Worm (Caenorhabditis elegans) whole organism, dauer: ENCODE measurements around the gene dsl-4.

Source experiments
- unc-62 ChIP-seq: sonication (generic microtip); optimal IDR thresholded peaks from 2 replicates; lab custom pipeline; 2017; ENCODE audit warnings: missing biosample characterization, missing genetic modification reagents, missing genetic modification characterization

Gene dsl-4

DNA sequence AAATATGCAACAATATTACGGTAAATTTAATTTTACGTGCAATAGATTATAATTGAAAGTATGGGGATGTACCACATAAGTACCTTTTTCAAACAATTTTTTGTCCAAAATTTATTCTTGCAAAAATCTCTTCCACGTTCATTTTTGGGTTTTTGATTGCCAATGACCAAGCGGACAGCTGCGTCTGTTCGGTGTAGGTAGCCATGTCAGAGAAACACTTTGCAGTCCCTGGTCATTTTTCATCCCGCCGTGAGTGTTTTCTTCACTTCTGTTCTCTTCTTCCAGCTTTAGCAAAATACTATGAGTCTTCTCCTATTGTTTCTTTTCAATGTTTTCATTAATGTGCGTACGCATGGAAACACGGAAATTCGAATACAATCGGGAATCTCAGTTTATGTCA, at the start of gene dsl-4:
TSS of gene dsl-4 (plus strand) at position 301 of the 400 bp plus-strand sequence.
- TF ChIP-seq unc-62 (GFP tag; lab: Kevin White, UChicago), result no peak

DNA sequence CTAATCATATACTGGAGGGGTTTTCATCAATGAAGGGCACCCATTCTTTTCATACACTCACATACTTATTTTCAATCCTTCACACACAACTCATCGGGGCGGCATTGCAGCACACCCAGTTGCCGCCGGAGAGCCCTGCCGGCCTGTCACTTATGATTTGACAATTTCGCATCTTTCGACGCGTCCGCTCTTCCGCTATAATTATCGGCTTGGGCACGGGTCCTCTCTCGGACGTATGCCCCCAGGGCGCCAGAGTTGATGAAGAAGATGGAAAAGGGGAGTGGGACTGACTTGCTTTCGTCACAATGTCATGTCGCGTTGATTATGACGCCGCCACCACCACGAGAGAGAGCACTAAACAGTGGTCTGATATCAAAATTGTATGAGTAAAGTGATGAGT, 45.8 kb upstream of the dsl-4 start:
- no peak for TF ChIP-seq unc-62 (GFP tag; lab: Kevin White, UChicago)

DNA sequence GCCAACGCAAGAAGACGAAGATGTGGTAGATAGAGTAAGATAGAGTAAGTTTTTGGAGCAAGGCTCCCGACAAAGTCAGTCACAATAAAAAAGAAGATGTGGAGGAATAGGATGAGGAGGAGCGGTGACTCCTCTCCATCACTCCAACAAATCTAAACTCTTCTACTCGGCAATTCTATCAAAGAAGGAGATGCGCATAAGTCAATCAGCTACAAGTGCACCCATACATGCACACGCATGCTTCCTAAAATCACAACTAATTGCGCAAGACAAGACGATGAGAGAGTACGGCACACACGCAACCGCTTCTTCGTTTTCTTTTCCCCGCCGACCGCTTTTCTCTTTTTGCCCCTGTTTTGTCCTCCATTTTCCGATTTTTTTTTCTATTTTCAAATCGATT, 42.6 kb upstream of the dsl-4 start:
- TF ChIP-seq unc-62 (GFP tag; lab: Kevin White, UChicago), result no peak

DNA sequence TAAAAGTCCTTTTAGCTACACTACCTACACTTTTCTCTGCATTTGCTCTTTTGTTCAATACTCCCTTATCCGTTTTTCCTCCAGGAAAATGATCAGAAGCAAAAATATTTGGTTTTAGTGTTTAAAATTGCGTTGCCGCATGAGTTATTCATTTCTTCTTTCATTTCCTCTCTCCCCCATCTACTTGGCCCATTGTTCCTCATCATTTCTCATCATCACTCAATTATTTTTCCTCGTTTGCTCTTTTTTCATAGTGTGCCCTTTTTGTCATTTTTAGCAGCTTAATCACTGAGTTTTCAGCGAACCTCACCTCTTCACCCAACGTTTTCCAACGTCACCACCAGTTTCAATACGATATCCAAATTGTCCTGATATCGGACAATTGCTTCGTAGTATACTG, 41.0 kb upstream of the dsl-4 start, which contains the start of gene dyc-1:
TSS of gene dyc-1 (plus strand) at position 301 of the 400 bp plus-strand sequence.
- no peak for TF ChIP-seq unc-62 (GFP tag; lab: Kevin White, UChicago)

DNA sequence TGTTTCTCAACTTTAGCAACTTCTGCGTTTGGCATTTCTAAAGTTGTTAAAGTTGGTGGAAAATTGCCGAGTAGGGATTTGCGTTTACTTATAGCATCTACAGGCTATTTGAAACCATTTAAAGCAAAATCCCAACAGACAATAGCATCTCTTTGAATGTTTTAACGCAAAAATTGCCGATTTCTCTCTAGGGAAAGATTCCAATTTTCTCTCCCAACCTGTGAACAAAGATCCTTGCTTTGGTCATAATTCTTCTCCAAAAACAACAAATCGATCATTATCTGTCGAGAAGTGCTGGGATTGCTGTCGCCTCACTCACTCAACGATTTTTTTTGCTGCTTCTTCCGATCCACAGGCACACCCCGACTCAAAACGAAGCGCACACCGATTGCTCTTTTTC, 36.4 kb upstream of the dsl-4 start:
- no peak for TF ChIP-seq unc-62 (GFP tag; lab: Kevin White, UChicago)

DNA sequence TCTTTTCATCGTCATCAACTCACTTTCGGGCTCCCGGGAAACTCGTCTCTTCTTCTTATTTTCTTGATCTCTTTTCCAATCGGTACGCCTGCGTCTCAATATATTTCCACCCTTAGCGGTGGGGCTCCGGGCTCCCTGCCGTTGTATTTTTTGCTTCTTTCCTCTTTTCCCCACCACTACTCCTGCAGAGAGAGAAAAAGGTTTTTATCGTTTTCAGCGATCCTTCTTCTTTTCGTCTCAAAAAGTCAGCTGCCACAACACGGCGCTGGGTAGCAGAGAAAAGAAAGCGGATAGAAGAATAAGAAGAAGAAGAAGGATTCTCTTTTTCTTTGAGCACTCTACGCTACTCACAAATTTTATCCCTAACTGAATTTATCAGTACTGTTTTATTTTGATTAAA, 35.4 kb upstream of the dsl-4 start:
- no peak for TF ChIP-seq unc-62 (GFP tag; lab: Kevin White, UChicago)

DNA sequence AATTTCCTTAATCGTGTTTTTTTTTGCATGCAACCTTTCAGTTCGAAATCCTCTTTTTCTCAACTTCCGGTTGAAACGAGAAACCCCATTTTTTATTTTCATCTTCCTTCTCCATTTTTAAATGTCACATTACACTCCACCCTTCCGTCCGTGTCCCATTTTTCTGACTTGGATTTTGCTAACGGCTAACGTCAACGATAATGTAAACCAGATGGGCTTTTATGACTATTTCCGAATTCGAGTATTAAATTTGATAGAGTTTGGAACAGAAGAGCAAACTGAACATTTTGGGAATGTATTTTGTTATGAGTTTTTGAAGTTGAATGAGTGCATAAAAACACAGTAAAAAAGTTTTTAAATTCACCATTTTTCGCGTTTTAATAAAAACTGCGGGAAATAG, 34.5 kb upstream of the dsl-4 start:
- TF ChIP-seq unc-62 (GFP tag; lab: Kevin White, UChicago), result no peak

DNA sequence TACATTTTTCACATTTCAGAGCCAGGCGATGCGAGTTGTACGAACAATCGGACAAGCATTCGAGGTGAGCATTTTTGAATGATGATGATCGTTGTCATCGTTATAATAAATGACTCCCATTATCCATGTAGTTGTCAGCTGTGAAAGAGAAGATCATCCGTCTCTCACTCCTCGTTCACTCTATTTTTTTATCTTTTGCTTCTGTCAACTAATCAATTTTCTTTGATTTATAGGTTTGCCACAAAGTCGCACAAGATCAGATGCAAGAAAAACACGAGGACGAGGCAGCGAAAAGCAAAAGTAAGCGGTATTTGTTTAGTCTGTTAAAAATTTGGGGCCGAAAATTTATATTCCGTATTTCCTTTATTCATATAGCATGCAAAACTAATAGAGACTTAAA, 33.7 kb upstream of the dsl-4 start:
- TF ChIP-seq unc-62 (GFP tag; lab: Kevin White, UChicago), result no peak

DNA sequence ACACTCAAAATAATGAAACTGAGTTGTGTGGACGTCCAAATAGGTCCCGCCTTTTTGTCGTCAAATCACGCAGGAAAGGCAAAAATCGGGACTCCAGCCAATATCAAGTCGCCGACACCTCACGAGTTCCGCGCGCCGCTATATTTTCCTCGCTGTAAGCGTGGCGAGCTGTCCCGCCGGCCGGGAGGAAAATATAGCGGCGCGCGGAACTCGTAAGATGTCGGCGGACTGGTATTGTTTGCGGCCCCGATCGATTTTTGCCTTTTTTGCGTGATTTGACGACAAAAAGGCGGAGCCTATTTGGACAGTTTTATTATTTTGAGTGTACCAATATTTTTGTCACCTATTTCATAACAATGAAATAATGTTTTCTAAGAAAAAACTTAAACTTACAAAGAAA, 27.4 kb upstream of the dsl-4 start:
- TF ChIP-seq unc-62 (GFP tag; lab: Kevin White, UChicago), result no peak

DNA sequence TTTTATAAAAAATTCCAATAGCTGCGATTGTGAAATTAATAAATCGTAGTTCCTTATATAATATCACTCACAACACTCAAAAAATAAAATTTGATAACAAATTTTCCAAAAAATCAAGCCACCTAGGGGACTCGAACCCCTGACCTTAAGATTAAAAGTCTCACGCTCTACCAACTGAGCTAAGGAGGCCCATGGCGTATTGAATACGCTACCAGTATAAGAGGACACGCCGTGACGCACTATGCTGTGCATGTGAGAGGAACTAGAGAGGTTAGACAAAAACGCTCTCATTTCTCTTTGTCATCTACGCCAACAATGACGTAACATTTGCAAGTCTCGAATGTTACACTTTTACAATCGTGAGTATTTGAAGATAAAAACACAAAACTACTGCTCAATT, 26.4 kb upstream of the dsl-4 start:
- no peak for TF ChIP-seq unc-62 (GFP tag; lab: Kevin White, UChicago)

DNA sequence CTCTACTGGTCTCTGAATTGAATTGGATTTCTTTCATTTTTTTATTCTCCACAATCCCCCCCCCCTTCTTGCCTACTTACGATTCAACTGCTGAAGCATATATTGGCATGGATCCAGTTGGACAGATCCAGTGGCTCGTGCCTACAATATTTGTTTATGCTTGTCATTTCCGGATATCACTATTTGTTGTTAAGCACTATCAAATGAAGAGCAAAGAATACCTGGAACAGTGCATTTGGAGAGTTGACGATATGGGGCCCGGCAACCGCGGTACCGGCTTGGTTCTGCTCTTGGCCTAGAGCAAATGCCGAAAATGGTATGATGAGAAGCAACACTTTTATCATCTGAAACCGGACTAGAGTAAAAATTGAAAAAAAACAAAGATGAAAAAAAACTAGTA, 22.5 kb upstream of the dsl-4 start, which contains the start of gene lgc-21:
TSS of gene lgc-21 (minus strand) at position 344 of the 400 bp plus-strand sequence.
- no peak for TF ChIP-seq unc-62 (GFP tag; lab: Kevin White, UChicago)

DNA sequence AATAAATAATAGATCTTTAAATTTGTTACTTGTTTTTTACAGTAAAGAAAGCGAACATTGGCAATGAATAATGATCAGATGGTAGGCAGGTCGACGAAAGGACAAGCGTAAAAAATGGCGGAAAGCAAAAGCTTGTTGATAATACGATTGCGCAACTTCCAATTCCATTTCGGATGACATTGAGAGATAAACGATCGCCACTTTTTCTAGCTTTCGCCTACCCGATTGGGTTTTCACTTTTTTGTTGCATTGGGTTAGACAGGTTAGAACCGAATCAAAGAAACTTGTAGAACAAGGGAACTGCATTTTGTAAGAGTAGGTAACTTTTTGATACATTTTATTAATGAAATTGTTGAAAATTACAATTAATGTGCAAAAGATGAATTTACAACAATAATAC, 20.7 kb upstream of the dsl-4 start:
- no peak for TF ChIP-seq unc-62 (GFP tag; lab: Kevin White, UChicago)

DNA sequence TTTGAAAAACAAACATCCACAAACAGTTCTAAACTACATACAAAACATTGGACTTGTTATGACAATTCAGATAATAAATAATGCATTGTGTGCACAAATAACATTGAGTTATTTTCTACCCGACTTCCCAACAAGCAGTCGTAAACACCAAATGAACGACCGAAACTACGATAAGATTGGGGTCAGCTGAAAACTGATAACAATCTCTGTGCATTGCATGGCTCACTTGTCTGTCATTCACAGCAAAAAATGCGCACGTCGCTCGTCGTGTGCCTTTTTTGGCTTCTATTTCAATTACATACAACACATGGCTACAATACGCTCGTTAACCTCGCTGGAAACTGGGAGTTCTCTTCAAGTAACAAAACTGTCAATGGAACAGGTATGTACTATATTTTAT, 19.2 kb upstream of the dsl-4 start, which contains the start of gene C33G3.4:
TSS of gene C33G3.4 (plus strand) at position 213 of the 400 bp plus-strand sequence.
- no peak for TF ChIP-seq unc-62 (GFP tag; lab: Kevin White, UChicago)

DNA sequence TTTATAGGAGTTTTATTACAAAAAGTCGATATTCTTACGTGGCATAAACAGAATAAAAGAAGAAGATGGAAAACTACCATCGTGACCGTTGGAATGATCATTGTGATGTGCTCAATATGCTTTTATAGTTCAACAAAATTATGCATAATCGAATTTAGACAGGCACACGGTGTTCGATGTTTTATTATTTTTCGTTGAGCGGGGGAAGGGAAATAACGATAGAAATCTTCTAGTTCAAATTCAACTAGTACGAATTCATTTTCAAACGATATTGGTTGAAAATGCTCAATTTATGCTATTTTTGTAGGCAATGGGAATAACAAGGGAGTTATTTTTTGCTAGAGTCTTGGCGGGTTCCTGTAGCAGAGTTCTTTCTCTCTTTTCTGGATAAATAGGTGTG, 11.6 kb upstream of the dsl-4 start, which contains the start of gene C33G3.5:
TSS of gene C33G3.5 (minus strand) at position 101 of the 400 bp plus-strand sequence.
- no peak for TF ChIP-seq unc-62 (GFP tag; lab: Kevin White, UChicago)

DNA sequence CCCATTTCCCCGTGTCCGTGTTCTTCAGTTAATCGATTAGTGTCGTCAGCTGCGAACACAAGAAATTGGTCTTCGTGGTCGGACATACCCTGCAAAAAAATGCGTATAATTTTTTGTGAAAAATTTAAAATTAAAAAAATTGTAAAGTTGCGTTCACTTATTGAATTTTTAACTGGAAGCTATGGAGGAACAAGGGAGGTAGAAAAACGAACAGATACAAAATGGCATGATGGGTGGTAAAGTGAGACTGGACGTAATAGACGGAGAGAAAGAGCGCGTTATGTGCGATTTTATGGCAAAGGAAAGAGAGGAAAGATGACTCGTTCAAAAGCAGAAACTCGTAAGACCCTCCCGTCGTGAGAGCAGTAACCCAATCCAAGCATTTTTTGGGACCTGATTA, 6.0 kb upstream of the dsl-4 start, which contains the start of gene C33G3.6:
TSS of gene C33G3.6 (minus strand) at position 101 of the 400 bp plus-strand sequence.
- TF ChIP-seq unc-62 (GFP tag; lab: Kevin White, UChicago), result no peak

DNA sequence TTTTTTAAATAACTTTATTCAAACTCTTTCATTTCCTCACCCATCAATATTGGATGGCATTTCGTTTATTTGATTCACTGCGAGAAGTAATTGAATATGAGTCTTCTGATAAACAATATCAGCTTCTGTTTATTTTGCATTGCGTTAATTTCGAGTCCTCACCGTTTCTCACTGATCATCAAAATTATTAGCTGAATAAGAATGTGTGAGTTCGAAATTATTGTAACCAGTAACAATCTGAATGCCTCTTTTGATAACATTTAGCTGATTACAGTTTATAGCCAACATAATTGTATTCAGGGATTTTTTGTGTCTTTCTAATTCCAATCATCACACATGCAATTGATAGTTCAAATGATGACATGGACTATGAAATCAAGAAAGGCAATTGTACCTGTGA, 5.0 kb upstream of the dsl-4 start, which contains the start of gene F16B12.1:
TSS of gene F16B12.1 (plus strand) at position 301 of the 400 bp plus-strand sequence.
- TF ChIP-seq unc-62 (GFP tag; lab: Kevin White, UChicago), result no peak

DNA sequence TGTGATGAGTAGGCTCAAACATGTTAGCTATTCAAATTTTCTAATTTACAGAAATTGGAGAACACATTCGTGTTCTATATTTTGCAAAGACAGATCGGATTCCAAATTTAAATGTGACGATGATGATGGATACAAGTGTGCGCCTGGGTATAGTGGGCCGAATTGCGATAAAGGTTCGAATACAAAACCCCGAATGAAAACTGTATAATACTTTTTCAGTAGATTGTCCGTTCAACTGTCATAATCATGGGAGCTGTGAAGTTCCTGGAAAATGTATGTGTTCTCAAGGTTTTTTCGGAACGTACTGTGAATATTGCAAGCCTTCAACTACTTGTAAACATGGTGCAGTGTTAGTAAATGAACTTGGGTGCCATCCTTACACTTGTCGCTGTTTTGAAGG, 801 bp downstream of the dsl-4 start:
- no peak for TF ChIP-seq unc-62 (GFP tag; lab: Kevin White, UChicago)
